Worm (Caenorhabditis elegans) whole organism, late embryonic: ENCODE measurements around the gene K11E4.6.
A peak's percentile ranks its signal among the peaks of the same experiment; 100 is the strongest.

Source experiments
- C08G9.2 ChIP-seq: sonication (generic microtip); optimal IDR thresholded peaks from 2 replicates; lab custom pipeline; 2016; ENCODE audit warnings: mild to moderate bottlenecking, missing genetic modification characterization, moderate library complexity, missing compliant biosample characterization
- K02D7.2 ChIP-seq: sonication (generic microtip); optimal IDR thresholded peaks from 2 replicates; lab custom pipeline; 2017; ENCODE audit warnings: mild to moderate bottlenecking, missing genetic modification characterization, missing compliant biosample characterization
- K09A11.1 ChIP-seq: sonication (generic microtip); optimal IDR thresholded peaks from 2 replicates; lab custom pipeline; 2017; ENCODE audit warnings: antibody characterized with exemption, mild to moderate bottlenecking, missing genetic modification characterization, missing compliant biosample characterization; ENCODE audit not compliant: insufficient read depth
- ceh-14 ChIP-seq: sonication (generic microtip); optimal IDR thresholded peaks from 2 replicates; lab custom pipeline; 2016; ENCODE audit warnings: missing genotype, missing genetic modification characterization, missing compliant biosample characterization
- ceh-18 ChIP-seq: sonication (generic microtip); optimal IDR thresholded peaks from 2 replicates; lab custom pipeline; 2016; ENCODE audit warnings: missing genetic modification characterization, missing compliant biosample characterization
- ceh-19 ChIP-seq: fragments of 200-800 bp; sonication (Bioruptor generic); optimal IDR thresholded peaks from 2 replicates; lab custom pipeline; 2018; ENCODE audit warnings: mild to moderate bottlenecking, missing genetic modification characterization, missing compliant biosample characterization
- ceh-2 ChIP-seq: sonication (generic microtip); optimal IDR thresholded peaks from 2 replicates; lab custom pipeline; 2016; ENCODE audit warnings: missing genotype, missing genetic modification characterization, missing compliant biosample characterization
- ceh-22 ChIP-seq: sonication (generic microtip); optimal IDR thresholded peaks from 2 replicates; lab custom pipeline; 2017; ENCODE audit warnings: missing biosample characterization, missing genetic modification characterization
- ceh-24 ChIP-seq: sonication (generic microtip); optimal IDR thresholded peaks from 2 replicates; lab custom pipeline; 2016; ENCODE audit warnings: mild to moderate bottlenecking, missing genetic modification characterization, missing compliant biosample characterization
- ceh-30 ChIP-seq: fragments of 150-350 bp; optimal IDR thresholded peaks from 2 replicates; lab custom pipeline; 2014; ENCODE audit warnings: missing biosample characterization, missing genetic modification characterization
- ceh-34 ChIP-seq: sonication (generic microtip); optimal IDR thresholded peaks from 2 replicates; lab custom pipeline; 2016; ENCODE audit warnings: mild to moderate bottlenecking, missing genetic modification characterization, missing compliant biosample characterization
- ceh-45 ChIP-seq: fragments of 200-800 bp; sonication (Bioruptor generic); IDR thresholded peaks from 2 replicates; pipeline ENCODE4 v1.3.6; 2022; ENCODE audit warnings: missing genetic modification reagents, missing genetic modification characterization, missing compliant biosample characterization
- ceh-6 ChIP-seq: fragments of 200-800 bp; sonication (Bioruptor generic); optimal IDR thresholded peaks from 2 replicates; lab custom pipeline; 2018; ENCODE audit warnings: mild to moderate bottlenecking, missing genetic modification characterization, missing compliant biosample characterization
- che-1 ChIP-seq: sonication (generic microtip); optimal IDR thresholded peaks from 2 replicates; lab custom pipeline; 2016; ENCODE audit warnings: mild to moderate bottlenecking, missing genetic modification characterization, missing compliant biosample characterization
- dmd-4 ChIP-seq: sonication (generic microtip); optimal IDR thresholded peaks from 2 replicates; lab custom pipeline; 2016; ENCODE audit warnings: borderline replicate concordance, missing genetic modification characterization, missing compliant biosample characterization
- dve-1 ChIP-seq: sonication (generic microtip); optimal IDR thresholded peaks from 2 replicates; lab custom pipeline; 2017; ENCODE audit warnings: antibody characterized with exemption, mild to moderate bottlenecking, missing genetic modification characterization, missing compliant biosample characterization
- elt-2 ChIP-seq: sonication (generic microtip); optimal IDR thresholded peaks from 2 replicates; lab custom pipeline; 2016; ENCODE audit warnings: missing genetic modification reagents, missing genetic modification characterization, missing compliant biosample characterization
- fax-1 ChIP-seq: sonication (generic microtip); optimal IDR thresholded peaks from 2 replicates; lab custom pipeline; 2016; ENCODE audit warnings: missing genotype, missing genetic modification characterization, missing compliant biosample characterization
- fkh-10 ChIP-seq: fragments of 150-350 bp; optimal IDR thresholded peaks from 2 replicates; lab custom pipeline; 2014; ENCODE audit warnings: missing biosample characterization, missing genetic modification reagents, missing genetic modification characterization
- hlh-13 ChIP-seq: fragments of 200-800 bp; sonication (Bioruptor generic); optimal IDR thresholded peaks from 2 replicates; lab custom pipeline; 2018; ENCODE audit warnings: mild to moderate bottlenecking, missing genetic modification characterization, missing compliant biosample characterization
- hlh-15 ChIP-seq: sonication (generic microtip); optimal IDR thresholded peaks from 2 replicates; lab custom pipeline; 2016; ENCODE audit warnings: missing genetic modification characterization, missing compliant biosample characterization
- hlh-8 ChIP-seq: sonication (generic microtip); optimal IDR thresholded peaks from 2 replicates; lab custom pipeline; 2016; ENCODE audit warnings: missing genotype, missing genetic modification characterization, missing compliant biosample characterization
- lim-6 ChIP-seq: sonication (generic microtip); optimal IDR thresholded peaks from 2 replicates; lab custom pipeline; 2016; ENCODE audit warnings: missing genetic modification characterization, missing compliant biosample characterization
- lin-11 ChIP-seq: fragments of 200-800 bp; sonication (Bioruptor generic); optimal IDR thresholded peaks from 2 replicates; lab custom pipeline; 2018; ENCODE audit warnings: mild to moderate bottlenecking, missing genetic modification characterization, missing compliant biosample characterization
- madf-2 ChIP-seq: sonication (generic microtip); optimal IDR thresholded peaks from 2 replicates; lab custom pipeline; 2017; ENCODE audit warnings: missing genetic modification characterization, missing compliant biosample characterization
- mec-3 ChIP-seq: sonication (generic microtip); optimal IDR thresholded peaks from 2 replicates; lab custom pipeline; 2016; ENCODE audit warnings: borderline replicate concordance, missing genetic modification characterization, missing compliant biosample characterization
- nfya-1 ChIP-seq: sonication (generic microtip); optimal IDR thresholded peaks from 2 replicates; lab custom pipeline; 2017; ENCODE audit warnings: missing genetic modification characterization, mild to moderate bottlenecking, missing compliant biosample characterization, antibody characterized with exemption, moderate library complexity
- nhr-232 ChIP-seq: sonication (generic microtip); optimal IDR thresholded peaks from 2 replicates; lab custom pipeline; 2016; ENCODE audit warnings: missing genetic modification characterization, missing compliant biosample characterization
- npax-4 ChIP-seq: sonication (generic microtip); optimal IDR thresholded peaks from 2 replicates; lab custom pipeline; 2016; ENCODE audit warnings: missing genetic modification characterization, missing compliant biosample characterization
- odd-2 ChIP-seq: sonication (generic microtip); optimal IDR thresholded peaks from 2 replicates; lab custom pipeline; 2017; ENCODE audit warnings: antibody characterized with exemption, mild to moderate bottlenecking, missing genetic modification characterization, missing compliant biosample characterization
- pag-3 ChIP-seq: sonication (generic microtip); optimal IDR thresholded peaks from 2 replicates; lab custom pipeline; 2016; ENCODE audit warnings: missing compliant biosample characterization, missing genetic modification characterization, borderline replicate concordance
- pat-9 ChIP-seq: fragments of 200-800 bp; sonication (Bioruptor generic); optimal IDR thresholded peaks from 2 replicates; lab custom pipeline; 2018; ENCODE audit warnings: mild to moderate bottlenecking, missing genetic modification characterization, moderate library complexity, missing compliant biosample characterization
- pax-1 ChIP-seq: fragments of 150-350 bp; optimal IDR thresholded peaks from 2 replicates; lab custom pipeline; 2014; ENCODE audit warnings: missing biosample characterization, missing genetic modification characterization
- pha-2 ChIP-seq: sonication (generic microtip); optimal IDR thresholded peaks from 2 replicates; lab custom pipeline; 2017; ENCODE audit warnings: mild to moderate bottlenecking, missing genetic modification characterization, missing compliant biosample characterization
- pqm-1 ChIP-seq: sonication (generic microtip); optimal IDR thresholded peaks from 2 replicates; lab custom pipeline; 2016; ENCODE audit warnings: missing genetic modification characterization, missing compliant biosample characterization
- pros-1 ChIP-seq: fragments of 150-350 bp; optimal IDR thresholded peaks from 2 replicates; lab custom pipeline; 2014; ENCODE audit warnings: missing biosample characterization, missing genetic modification reagents, missing genetic modification characterization
- rnt-1 ChIP-seq: sonication (generic microtip); optimal IDR thresholded peaks from 2 replicates; lab custom pipeline; 2016; ENCODE audit warnings: missing genetic modification characterization, missing compliant biosample characterization
- sdc-2 ChIP-seq: sonication (generic microtip); optimal IDR thresholded peaks from 2 replicates; lab custom pipeline; 2016; ENCODE audit warnings: missing genotype, missing genetic modification characterization, missing compliant biosample characterization
- sox-2 ChIP-seq: fragments of 200-800 bp; sonication (Bioruptor generic); IDR thresholded peaks from 2 replicates; pipeline ENCODE4 v1.3.6; 2022; ENCODE audit warnings: missing genetic modification reagents, missing genetic modification characterization, missing compliant biosample characterization
- sox-4 ChIP-seq: sonication (generic microtip); optimal IDR thresholded peaks from 2 replicates; lab custom pipeline; 2017; ENCODE audit warnings: mild to moderate bottlenecking, missing genetic modification characterization, inconsistent platforms, missing compliant biosample characterization
- tbx-2 ChIP-seq: sonication (generic microtip); optimal IDR thresholded peaks from 2 replicates; lab custom pipeline; 2016; ENCODE audit warnings: missing genetic modification characterization, missing compliant biosample characterization
- tbx-7 ChIP-seq: sonication (generic microtip); optimal IDR thresholded peaks from 2 replicates; lab custom pipeline; 2016; ENCODE audit warnings: missing genotype, missing genetic modification characterization, missing compliant biosample characterization
- ttx-3 ChIP-seq: sonication (generic microtip); optimal IDR thresholded peaks from 2 replicates; lab custom pipeline; 2016; ENCODE audit warnings: missing genetic modification reagents, missing genetic modification characterization, missing compliant biosample characterization
- unc-55 ChIP-seq: sonication (generic microtip); optimal IDR thresholded peaks from 2 replicates; lab custom pipeline; 2017; ENCODE audit warnings: missing biosample characterization, missing genetic modification reagents, missing genetic modification characterization
- unc-86 ChIP-seq: sonication (generic microtip); optimal IDR thresholded peaks from 2 replicates; lab custom pipeline; 2016; ENCODE audit warnings: missing genetic modification characterization, missing compliant biosample characterization
- zip-5 ChIP-seq: sonication (generic microtip); optimal IDR thresholded peaks from 2 replicates; lab custom pipeline; 2016; ENCODE audit warnings: missing genetic modification characterization, missing compliant biosample characterization

Gene K11E4.6

DNA sequence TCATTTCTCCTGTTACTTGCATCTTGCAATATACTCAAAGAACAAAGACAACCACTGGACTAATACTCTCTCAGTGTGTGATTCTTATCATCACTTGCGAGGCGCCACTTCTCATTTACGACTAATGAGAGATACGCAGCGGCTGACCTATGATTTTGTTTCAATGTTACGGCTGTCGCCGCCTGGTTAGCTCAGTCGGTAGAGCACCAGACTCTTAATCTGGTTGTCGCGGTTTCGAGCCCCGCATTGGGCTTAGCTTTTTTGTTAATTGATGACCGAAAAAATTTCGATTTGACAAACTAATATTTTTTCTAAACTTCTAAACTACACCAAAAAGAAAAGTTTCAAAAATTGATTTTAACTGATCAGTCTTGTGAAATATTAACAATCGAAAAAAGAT, 8.2 kb upstream of the K11E4.6 start:
- peak; percentile 59 for TF ChIP-seq dve-1 (tag; lab: Kevin White, UChicago)
- peak; percentile 26 for TF ChIP-seq sox-4 (tag; lab: Kevin White, UChicago)
- TF ChIP-seq ceh-45 (GFP tag; lab: Robert Waterston, UW), result 0 out of 2 replicates have a peak, but pooled peaks have one; percentile 16
- TF ChIP-seq ceh-2, result no peak
- TF ChIP-seq tbx-7, result no peak
- no peak for TF ChIP-seq ceh-34 (tag; lab: Kevin White, UChicago)
- TF ChIP-seq C08G9.2 (tag; lab: Kevin White, UChicago), result no peak
- TF ChIP-seq npax-4 (tag; lab: Kevin White, UChicago), result no peak
- TF ChIP-seq ttx-3 (tag; lab: Kevin White, UChicago), result no peak
- TF ChIP-seq tbx-2 (tag; lab: Kevin White, UChicago), result no peak
- no peak for TF ChIP-seq ceh-14
- no peak for TF ChIP-seq pax-1
- TF ChIP-seq fkh-10 (GFP tag; lab: Kevin White, UChicago), result no peak
- TF ChIP-seq nhr-232 (tag; lab: Kevin White, UChicago), result no peak
- no peak for TF ChIP-seq ceh-30 (tag; lab: Kevin White, UChicago)
- no peak for TF ChIP-seq pros-1 (tag; lab: Kevin White, UChicago)
- TF ChIP-seq zip-5 (tag; lab: Kevin White, UChicago), result no peak
- no peak for TF ChIP-seq hlh-8 (tag; lab: Kevin White, UChicago)
- TF ChIP-seq dmd-4 (tag; lab: Kevin White, UChicago), result no peak
- no peak for TF ChIP-seq pag-3 (tag; lab: Kevin White, UChicago)
- no peak for TF ChIP-seq nfya-1 (tag; lab: Kevin White, UChicago)
- no peak for TF ChIP-seq fax-1 (tag; lab: Kevin White, UChicago)
- TF ChIP-seq K02D7.2 (tag; lab: Kevin White, UChicago), result no peak
- no peak for TF ChIP-seq hlh-13 (GFP tag; lab: Kevin White, UChicago)
- TF ChIP-seq mec-3 (tag; lab: Kevin White, UChicago), result no peak
- TF ChIP-seq sdc-2, result peak; percentile 71
- peak; percentile 11 for TF ChIP-seq rnt-1 (tag; lab: Kevin White, UChicago)
- TF ChIP-seq ceh-24 (tag; lab: Kevin White, UChicago), result no peak
- TF ChIP-seq lim-6, result no peak
- TF ChIP-seq elt-2 (tag; lab: Kevin White, UChicago), result peak; percentile 41
- no peak for TF ChIP-seq unc-86 (tag; lab: Kevin White, UChicago)
- no peak for TF ChIP-seq che-1 (tag; lab: Kevin White, UChicago)
- TF ChIP-seq K09A11.1 (tag; lab: Kevin White, UChicago), result no peak
- no peak for TF ChIP-seq ceh-19 (GFP tag; lab: Kevin White, UChicago)
- TF ChIP-seq hlh-15 (tag; lab: Kevin White, UChicago), result no peak
- TF ChIP-seq odd-2 (tag; lab: Kevin White, UChicago), result no peak
- no peak for TF ChIP-seq ceh-18 (tag; lab: Kevin White, UChicago)
- no peak for TF ChIP-seq ceh-22
- no peak for TF ChIP-seq lin-11 (tag; lab: Kevin White, UChicago)
- no peak for TF ChIP-seq madf-2 (tag; lab: Kevin White, UChicago)
- TF ChIP-seq pqm-1 (tag; lab: Kevin White, UChicago), result no peak
- no peak for TF ChIP-seq ceh-6 (GFP tag; lab: Kevin White, UChicago)

DNA sequence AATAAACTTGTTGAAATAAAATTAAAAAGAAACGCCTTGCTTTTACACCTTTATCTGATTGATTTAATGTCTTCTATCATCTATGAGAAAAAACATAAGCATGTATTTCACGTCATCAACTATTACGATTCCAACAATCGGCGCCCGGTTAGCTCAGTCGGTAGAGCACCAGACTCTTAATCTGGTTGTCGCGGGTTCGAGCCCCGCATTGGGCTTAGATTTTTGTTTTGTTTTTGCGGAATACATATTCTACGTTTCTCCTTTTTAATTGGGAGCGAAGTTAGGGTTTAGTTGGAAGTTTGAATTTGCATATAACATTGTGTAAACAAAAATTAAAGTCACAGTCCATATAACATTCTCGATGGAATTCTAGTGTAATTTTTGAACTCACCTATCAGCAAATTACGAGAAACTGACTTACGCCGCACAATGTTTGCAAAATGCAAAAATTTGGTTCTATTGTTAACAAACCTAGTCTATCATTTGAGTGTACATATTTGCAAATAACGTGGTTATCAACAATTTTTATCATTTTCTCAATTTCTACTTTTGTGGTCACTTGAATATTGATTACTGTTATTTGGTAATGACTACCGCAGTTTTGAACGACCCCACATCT, 7.3 kb upstream of the K11E4.6 start, which contains the start of gene shc-3:
shc-3 (plus strand) TSS at position 484 of the 619 bp plus-strand sequence.
- TF ChIP-seq lin-11 (tag; lab: Kevin White, UChicago) (no peak), ceh-22 (no peak), sox-2 (GFP tag; lab: Robert Waterston, UW) (no peak), unc-55 (GFP tag; lab: Kevin White, UChicago) (no peak), K02D7.2 (tag; lab: Kevin White, UChicago) (no peak), pat-9 (tag; lab: Kevin White, UChicago) (no peak), ceh-45 (GFP tag; lab: Robert Waterston, UW) (no peak), ceh-2 (no peak), pha-2 (no peak), ceh-30 (tag; lab: Kevin White, UChicago) (no peak)
